Fruit fly (Drosophila melanogaster) whole organism, embryonic: Measurements from ENCODE around the gene CG11426.

ENCODE experiments used
- CG11456 ChIP-seq: fragments of 200-800 bp; sonication (Bioruptor generic); IDR thresholded peaks from 3 replicates; pipeline ENCODE4 v1.3.6; 2022; ENCODE audit warnings: missing biosample characterization, missing genetic modification characterization
- CG42726 ChIP-seq: fragments of 200-800 bp; sonication (Bioruptor generic); IDR thresholded peaks from 2 replicates; pipeline ENCODE4 v1.3.6; 2022; ENCODE audit warnings: missing biosample characterization, missing genetic modification characterization; ENCODE audit not compliant: partially characterized antibody
- CG4854 ChIP-seq: fragments of 200-800 bp; sonication (Bioruptor generic); optimal IDR thresholded peaks from 2 replicates; lab custom pipeline; 2016; ENCODE audit warnings: missing biosample characterization, missing genetic modification characterization, inconsistent platforms
- CG5245 ChIP-seq: fragments of 200-800 bp; sonication (Bioruptor generic); optimal IDR thresholded peaks from 3 replicates; lab custom pipeline; 2016; ENCODE audit warnings: missing biosample characterization, missing genetic modification characterization
- CG6654 ChIP-seq: fragments of 200-800 bp; sonication (Bioruptor generic); optimal IDR thresholded peaks from 2 replicates; lab custom pipeline; 2017; ENCODE audit warnings: missing biosample characterization, mild to moderate bottlenecking, missing genetic modification characterization
- Fer3 ChIP-seq: fragments of 200-800 bp; sonication (Bioruptor generic); optimal IDR thresholded peaks from 2 replicates; lab custom pipeline; 2018; ENCODE audit warnings: missing biosample characterization, mild to moderate bottlenecking, missing genetic modification characterization, moderate library complexity
- HHEX ChIP-seq: fragments of 200-800 bp; sonication (Bioruptor generic); optimal IDR thresholded peaks from 3 replicates; lab custom pipeline; 2017; ENCODE audit warnings: missing biosample characterization, mild to moderate bottlenecking, missing genetic modification characterization, missing genetic modification reagents
- Lpt ChIP-seq: fragments of >200 bp; optimal IDR thresholded peaks from 2 replicates; lab custom pipeline; 2018; ENCODE audit warnings: missing biosample characterization, missing genetic modification characterization
- ara ChIP-seq: fragments of 200-800 bp; sonication (Bioruptor generic); IDR thresholded peaks from 2 replicates; pipeline ENCODE4 v1.3.6; 2022; ENCODE audit warnings: missing biosample characterization, missing genetic modification characterization
- rib ChIP-seq: fragments of 200-800 bp; sonication (Bioruptor generic); IDR thresholded peaks from 2 replicates; pipeline ENCODE4 v1.3.6; 2022; ENCODE audit warnings: missing biosample characterization, missing genetic modification characterization
- unc-4 ChIP-seq: fragments of 200-800 bp; sonication (Bioruptor generic); IDR thresholded peaks from 2 replicates; pipeline ENCODE4 v1.3.6; 2022; ENCODE audit warnings: missing biosample characterization, missing genetic modification characterization; ENCODE audit not compliant: partially characterized antibody

- no peak for TF ChIP-seq CG42726 (GFP tag; lab: Robert Waterston, UW)
- TF ChIP-seq unc-4 (GFP tag; lab: Robert Waterston, UW), result no peak
- no peak for TF ChIP-seq CG5245 (GFP tag; lab: Kevin White, UChicago)
- TF ChIP-seq CG11456, result no peak
- TF ChIP-seq Lpt (GFP tag; lab: Kevin White, UChicago), result no peak
- no peak for TF ChIP-seq CG6654 (GFP tag; lab: Kevin White, UChicago)
- TF ChIP-seq CG4854 (GFP tag; lab: Kevin White, UChicago), result no peak
- no peak for TF ChIP-seq ara (GFP tag; lab: Robert Waterston, UW)
- no peak for TF ChIP-seq HHEX
- TF ChIP-seq Fer3, result no peak
- TF ChIP-seq rib, result no peak
These were observed 3.9 kb upstream of the CG11426 start for dm6 chr3L:22466403-22466942.
